Worm (Caenorhabditis elegans) whole organism, L4/young adult: ENCODE results near the gene gldi-7.

Source experiments
- W03F9.2 ChIP-seq: fragments of 150-350 bp; optimal IDR thresholded peaks from 2 replicates; lab custom pipeline; 2014; ENCODE audit warnings: missing biosample characterization, missing genetic modification characterization
- dao-5 ChIP-seq: sonication (generic microtip); optimal IDR thresholded peaks from 2 replicates; lab custom pipeline; 2016; ENCODE audit warnings: missing genotype, missing genetic modification characterization, moderate library complexity, missing compliant biosample characterization
- him-1 ChIP-seq: sonication (generic microtip); optimal IDR thresholded peaks from 2 replicates; lab custom pipeline; 2016; ENCODE audit warnings: missing genotype, missing genetic modification reagents, missing genetic modification characterization, missing compliant biosample characterization

gldi-7 gene

DNA sequence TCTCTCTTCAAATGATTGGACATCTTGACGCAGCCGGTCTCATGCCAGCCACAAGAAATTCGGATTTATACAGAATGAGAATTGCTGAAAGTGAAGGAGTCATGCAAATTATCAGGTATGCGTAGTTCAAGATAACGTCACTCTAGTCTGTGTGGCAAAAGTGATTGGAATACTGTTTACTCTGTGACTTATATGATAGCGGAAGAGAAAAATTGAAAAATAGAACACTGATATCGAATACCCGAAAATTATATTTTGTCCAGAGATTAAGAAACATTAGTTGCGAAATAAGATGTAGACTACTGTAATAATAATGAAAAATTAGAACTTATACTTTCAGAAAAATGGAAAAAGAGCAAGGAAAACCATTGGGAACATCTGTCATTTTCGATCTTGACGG is 15.5 kb downstream of the gldi-7 start:
- TF ChIP-seq him-1 (tag; lab: Kevin White, UChicago) (no peak), W03F9.2 (tag; lab: Kevin White, UChicago) (no peak), dao-5 (no peak)

DNA sequence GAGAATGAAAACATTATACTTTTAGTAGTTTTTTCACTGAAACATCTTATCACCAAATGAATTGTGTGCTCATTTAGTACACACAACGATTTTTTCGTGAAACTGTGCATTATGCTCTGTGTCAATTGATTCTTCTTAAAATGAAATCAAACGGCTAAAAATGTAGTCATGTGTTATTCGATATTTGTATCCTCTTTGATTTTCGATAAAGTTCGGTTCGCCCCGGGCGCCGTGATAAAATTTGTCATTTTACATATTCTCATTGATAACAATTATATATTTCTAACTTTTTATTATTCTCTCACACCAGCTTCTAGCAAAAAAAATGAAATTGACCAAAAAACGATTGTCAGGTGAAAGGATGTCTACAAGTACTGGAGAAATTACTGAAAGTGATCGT is 16.3 kb downstream of the gldi-7 start, which contains the start of gene ctg-2:
TSS of gene ctg-2 (plus strand) at position 326 of the 400 bp plus-strand sequence.
- TF ChIP-seq dao-5, result no peak
- no peak for TF ChIP-seq W03F9.2 (tag; lab: Kevin White, UChicago)
- no peak for TF ChIP-seq him-1 (tag; lab: Kevin White, UChicago)

DNA sequence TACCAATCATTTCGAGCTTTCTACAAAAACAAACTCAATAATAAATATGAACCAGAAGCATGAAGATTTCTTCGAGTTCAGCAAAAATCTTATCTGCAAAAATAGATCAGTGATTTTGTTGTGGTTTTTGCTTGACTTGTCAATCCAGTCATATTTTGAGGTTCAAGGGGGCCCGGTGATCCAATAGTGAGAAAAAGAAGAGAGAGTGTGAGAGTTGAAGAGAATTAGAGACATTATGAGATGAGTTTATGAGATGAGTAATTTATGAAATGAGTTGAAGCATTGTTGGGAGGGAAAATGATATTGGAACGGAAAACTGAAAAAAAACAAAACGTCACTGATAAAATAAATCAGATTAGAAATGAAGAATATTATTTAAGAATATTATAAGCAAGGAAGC is 22.1 kb downstream of the gldi-7 start, which contains the start of gene T13H5.1:
TSS of gene T13H5.1 (minus strand) at position 101 of the 400 bp plus-strand sequence.
- TF ChIP-seq dao-5 (no peak), W03F9.2 (tag; lab: Kevin White, UChicago) (no peak), him-1 (tag; lab: Kevin White, UChicago) (no peak)

DNA sequence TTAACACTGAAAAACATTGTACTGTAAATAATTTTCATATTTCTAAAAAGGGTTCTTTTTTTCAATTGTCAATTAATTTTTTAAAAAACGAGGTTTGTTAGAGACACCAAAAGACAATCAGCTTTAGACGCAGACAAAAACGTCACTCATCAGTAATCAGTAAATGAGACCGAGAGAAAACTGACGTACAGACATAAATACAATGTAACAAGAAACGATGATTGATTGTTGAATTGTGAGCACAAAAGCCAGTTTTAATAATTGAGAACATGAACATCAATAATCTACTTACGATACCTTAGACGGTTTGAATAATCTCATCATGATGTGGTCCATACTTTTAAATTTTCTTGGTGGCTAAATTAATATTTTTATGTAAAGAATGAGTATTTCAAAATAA is 24.3 kb downstream of the gldi-7 start:
- TF ChIP-seq W03F9.2 (tag; lab: Kevin White, UChicago) (no peak), him-1 (tag; lab: Kevin White, UChicago) (no peak), dao-5 (no peak)

DNA sequence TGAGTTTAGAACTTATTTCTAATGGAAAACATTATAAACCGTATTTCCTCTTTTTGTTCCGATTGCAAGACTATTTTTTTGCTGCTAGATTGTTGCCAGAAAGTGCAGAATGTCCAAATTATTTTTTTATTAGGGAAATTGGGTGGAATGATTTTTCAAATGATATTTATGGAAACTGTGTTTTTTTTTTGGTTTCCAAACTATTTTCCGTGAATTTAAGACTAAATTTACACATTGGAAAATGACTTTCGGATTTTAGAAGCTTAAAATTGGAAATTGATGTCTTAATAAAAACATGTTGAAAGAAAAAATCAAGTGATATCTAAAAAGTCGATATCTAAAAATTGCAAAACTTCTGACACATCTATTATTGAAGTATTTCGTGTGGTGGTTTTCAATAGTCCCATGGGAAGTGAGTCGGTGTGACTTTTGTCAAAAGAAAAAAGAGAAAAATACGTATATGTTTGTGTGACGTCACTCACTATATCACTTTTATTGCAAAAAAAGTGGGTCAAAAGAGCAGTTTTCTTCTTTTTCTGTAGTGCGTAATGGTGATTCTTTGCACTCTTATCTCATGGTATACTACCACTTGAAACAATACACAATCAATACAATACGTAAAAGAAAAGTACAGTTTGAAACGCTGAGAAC is 26.8 kb downstream of the gldi-7 start:
- no peak for TF ChIP-seq W03F9.2 (tag; lab: Kevin White, UChicago)
- no peak for TF ChIP-seq dao-5

DNA sequence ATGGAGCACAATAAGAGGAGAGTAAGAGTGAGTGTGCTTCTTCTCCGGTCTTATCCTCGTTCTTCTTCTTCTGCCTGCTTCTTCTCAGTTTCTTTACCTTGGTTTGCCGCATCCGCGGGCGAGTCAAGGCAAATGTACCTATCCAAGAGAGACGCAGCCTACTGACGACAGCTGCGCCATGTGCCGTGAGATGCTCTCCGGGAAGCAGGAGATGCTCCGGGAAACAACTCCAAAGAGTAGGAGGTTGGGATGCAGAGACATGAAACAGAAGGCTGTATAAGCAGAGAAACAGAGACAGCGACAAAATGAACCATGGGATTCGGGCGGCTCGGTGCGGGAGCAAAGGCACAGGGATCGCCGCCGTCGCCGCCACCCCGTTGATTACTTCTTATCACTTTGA is 32.0 kb downstream of the gldi-7 start:
- TF ChIP-seq dao-5 (no peak), W03F9.2 (tag; lab: Kevin White, UChicago) (no peak), him-1 (tag; lab: Kevin White, UChicago) (no peak)

DNA sequence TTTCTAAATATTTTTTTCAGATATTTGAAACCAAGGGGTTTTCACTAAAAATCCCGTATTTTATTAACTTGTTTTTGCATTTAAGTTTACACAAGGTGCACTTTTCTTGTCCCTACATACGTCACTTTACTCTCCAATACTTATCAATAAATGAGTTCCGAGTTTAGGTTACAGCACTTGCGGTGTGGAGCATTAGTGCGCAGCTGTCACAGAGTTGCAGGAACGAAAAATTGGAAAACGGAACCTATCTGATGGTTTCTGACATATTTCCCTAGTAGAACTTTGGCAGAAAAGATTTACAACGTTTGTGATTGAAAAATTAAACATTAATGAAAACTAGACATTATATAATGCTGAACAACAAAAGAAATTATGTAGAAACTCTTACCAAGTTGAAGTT is 32.8 kb downstream of the gldi-7 start:
- TF ChIP-seq W03F9.2 (tag; lab: Kevin White, UChicago), result no peak
- TF ChIP-seq him-1 (tag; lab: Kevin White, UChicago), result no peak
- TF ChIP-seq dao-5, result no peak

DNA sequence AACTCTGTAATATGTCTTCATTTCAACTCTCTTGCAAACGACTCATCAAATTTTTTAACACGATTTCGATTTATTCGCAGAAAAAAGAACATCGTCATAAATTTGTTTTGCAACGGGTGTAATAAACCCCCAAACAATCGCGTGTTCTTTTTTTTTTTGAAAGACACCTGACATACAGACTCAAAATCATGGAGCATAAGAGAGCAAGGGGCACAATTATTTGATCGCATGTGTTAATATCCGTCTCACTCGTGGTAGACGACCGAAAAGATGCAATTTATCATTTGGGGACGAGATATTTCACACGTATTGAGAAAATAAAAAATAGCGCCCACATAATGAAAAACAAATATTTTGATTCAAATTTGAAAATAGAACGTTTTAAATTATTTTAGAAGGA is 34.8 kb downstream of the gldi-7 start:
- no peak for TF ChIP-seq dao-5
- TF ChIP-seq him-1 (tag; lab: Kevin White, UChicago), result no peak
- TF ChIP-seq W03F9.2 (tag; lab: Kevin White, UChicago), result no peak

DNA sequence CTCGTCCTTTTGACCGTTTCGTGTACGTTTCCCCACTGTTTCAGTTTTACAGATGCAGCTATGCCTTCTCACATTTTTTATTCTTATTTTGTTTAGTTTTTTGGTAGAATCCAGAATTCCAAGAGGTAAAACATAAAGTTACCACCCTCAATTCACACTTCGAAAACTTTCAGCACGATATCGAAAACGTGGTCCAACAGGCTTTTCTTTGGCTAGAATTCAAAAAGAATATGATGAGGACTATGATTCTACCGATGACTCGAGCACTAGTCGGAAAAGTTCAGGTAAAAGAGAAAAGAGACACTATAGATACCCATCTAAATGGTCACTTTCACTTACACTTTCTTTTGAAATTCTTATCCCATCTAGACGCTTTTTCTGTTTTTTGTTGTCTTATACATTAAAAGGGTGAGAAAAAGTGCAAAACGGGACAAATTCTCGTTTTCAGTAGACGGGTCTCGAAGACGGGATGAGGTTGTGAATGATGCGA is 36.7 kb downstream of the gldi-7 start, which contains the start of gene M05D6.9:
TSS of gene M05D6.9 (plus strand) at position 51 of the 490 bp plus-strand sequence.
- TF ChIP-seq him-1 (tag; lab: Kevin White, UChicago) (no peak), dao-5 (no peak), W03F9.2 (tag; lab: Kevin White, UChicago) (no peak)

DNA sequence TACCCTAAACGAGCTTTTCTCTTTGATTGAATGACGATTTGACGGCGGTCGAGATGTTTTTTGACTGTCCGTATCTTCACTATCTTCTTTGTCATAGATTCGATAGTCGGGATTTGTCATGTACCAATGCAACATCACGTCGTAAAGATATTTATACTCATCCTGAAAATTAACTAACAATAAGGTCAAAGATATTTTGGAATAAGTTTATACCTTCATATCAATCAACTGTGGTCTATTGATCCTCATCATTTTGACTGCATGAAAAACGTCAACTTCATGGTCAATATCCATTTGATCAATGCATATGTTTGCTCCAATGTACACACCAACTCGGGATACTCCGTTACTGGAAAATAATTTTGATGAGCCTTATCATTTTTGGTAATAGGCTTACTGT is 42.9 kb downstream of the gldi-7 start:
- TF ChIP-seq him-1 (tag; lab: Kevin White, UChicago) (no peak), dao-5 (no peak)

DNA sequence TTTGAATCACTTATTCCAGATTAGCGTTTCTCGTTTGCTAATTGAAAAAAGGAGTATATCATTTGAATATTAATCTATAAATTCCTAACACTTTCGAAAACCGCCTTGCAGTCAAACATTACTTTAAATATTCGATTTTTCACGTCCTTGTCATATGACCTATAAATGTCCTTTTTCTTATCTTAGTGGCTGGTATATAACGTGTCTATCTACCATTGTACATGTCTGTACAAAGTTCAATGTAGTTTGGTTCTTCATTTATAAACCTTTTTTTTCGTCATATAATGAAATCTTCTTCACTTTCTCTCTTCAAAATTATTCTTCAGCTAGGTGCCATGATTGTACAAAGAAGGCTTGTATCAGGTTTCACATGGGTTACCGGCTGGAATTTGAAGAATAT is 45.4 kb downstream of the gldi-7 start, which contains the start of gene gbh-2:
TSS of gene gbh-2 (plus strand) at position 277 of the 400 bp plus-strand sequence.
- no peak for TF ChIP-seq dao-5
- TF ChIP-seq him-1 (tag; lab: Kevin White, UChicago), result no peak
- no peak for TF ChIP-seq W03F9.2 (tag; lab: Kevin White, UChicago)

DNA sequence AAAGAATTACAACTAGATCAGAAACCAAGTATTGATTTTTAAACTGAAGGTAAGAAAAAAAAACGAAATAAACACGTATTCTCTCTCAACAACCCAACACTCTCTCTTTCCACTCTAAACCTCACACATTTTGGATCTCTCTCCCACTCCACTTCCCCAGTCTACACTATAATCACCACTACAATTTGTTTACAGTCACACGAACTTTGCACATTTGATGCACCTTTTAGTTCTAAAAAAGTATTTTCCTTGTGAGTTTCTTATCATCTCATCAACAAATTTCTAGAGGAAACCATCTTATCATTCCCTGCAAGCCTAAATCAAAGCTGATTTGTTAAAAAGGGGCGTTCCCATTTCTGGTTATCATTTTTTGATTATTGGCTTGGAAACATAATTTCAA is 46.5 kb downstream of the gldi-7 start:
- TF ChIP-seq W03F9.2 (tag; lab: Kevin White, UChicago) (no peak), dao-5 (no peak), him-1 (tag; lab: Kevin White, UChicago) (no peak)

DNA sequence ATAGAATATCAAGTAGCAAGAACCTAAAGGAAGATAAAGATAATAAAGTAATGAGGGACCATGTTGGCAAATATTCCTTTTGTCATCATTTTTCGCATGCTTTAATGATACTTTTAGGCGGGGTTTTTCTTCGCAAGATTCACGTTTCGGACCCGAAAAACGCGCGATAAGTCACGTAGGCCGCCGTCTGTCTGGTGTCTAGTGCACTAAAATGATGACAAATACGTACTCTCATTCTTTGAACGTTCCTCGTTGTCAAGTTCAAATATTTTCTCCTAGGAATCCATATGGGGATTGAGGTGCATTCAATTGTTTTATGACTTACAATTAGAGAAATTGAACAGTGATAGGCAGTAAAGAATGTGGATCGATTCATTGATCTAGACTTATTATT is 47.2 kb downstream of the gldi-7 start, which contains the start of gene taap-1:
TSS of gene taap-1 (minus strand) at position 79 of the 394 bp plus-strand sequence.
- no peak for TF ChIP-seq him-1 (tag; lab: Kevin White, UChicago)
- no peak for TF ChIP-seq dao-5
- no peak for TF ChIP-seq W03F9.2 (tag; lab: Kevin White, UChicago)

DNA sequence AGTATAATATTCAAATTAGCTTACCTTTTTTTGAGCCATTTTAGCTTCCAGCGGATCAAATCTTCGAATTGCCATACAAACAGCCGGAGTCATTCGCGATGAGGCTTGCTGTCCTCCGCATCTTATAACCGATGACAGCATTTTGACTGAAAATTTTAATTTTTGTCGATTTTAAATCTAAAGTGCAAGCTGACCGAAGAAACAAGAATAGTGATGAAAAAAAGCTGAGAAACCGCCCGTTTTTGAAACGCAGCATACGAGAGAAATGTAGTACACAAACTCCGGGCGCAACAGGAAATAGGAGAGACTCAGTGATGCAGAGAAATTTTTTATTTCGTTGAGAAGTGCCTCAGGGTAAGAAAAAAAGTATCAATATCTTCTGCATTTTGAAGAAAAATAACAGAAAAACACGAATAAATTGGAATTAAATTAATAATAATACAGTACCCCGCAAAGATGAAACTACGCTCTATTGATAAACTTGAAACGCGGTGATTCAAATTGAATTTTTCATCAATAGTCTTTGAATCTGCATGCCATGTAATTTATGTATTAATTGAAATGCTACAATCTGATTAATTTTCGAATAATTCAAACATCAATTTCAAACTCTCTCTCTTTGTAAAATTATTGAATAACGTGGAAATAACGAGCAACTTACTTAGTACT is 47.8 kb downstream of the gldi-7 start:
- TF ChIP-seq W03F9.2 (tag; lab: Kevin White, UChicago), result no peak
- TF ChIP-seq dao-5, result no peak
- no peak for TF ChIP-seq him-1 (tag; lab: Kevin White, UChicago)
